Fruit fly (Drosophila melanogaster): ENCODE data around the gene CG17264.

dm6 chr2L:3005483-3005882 is 12.8 kb upstream of the CG17264 start:
- TF ChIP-seq Dll (optimal IDR thresholded peaks at IDR 0.05) (no peak), usp (GFP tag; optimal IDR thresholded peaks at IDR 0.05) (no peak), EcR (GFP tag; optimal IDR thresholded peaks at IDR 0.05) (no peak), psq (optimal IDR thresholded peaks at IDR 0.05) (no peak), pan (optimal IDR thresholded peaks at IDR 0.05) (no peak)

All from whole organism.